Fruit fly (Drosophila melanogaster): ENCODE data around the gene Xrp1.

The Xrp1 gene

DNA sequence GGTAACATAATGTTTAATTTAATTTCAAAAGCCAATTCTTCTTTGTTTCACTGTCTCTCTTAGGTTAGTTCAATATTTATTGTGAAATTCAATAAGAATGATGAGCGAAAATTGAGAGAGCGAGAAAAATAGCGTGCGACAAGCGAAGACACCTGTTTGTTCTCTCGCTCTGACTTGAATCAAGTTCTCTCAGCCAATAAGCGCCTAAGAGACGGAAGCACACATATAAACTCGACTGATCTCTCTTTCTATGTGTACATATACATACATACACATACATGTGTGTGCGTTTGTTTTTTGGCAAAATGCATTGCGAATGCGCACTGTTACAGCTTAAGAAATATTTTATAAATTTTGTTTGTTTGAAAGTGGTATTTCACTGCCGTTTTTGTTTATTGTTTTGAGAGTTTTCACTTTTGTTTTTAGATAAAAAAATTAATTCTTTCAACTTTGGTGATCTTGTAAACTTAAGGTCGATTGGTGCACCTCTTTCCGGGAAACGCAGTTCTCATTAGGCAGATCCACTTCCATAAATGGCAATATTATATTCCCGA, 8.5 kb downstream of the Xrp1 start (continued):
- TF ChIP-seq CG7987 (GFP tag; optimal IDR thresholded peaks at IDR 0.05) (no peak), kni (GFP tag; optimal IDR thresholded peaks at IDR 0.05) (peak; percentile 13), CG6272 (GFP tag; IDR thresholded peaks at IDR 0.05) (no peak), pan (optimal IDR thresholded peaks at IDR 0.05) (no peak), pan (GFP tag; optimal IDR thresholded peaks at IDR 0.05 in 1 of 2, IDR thresholded peaks at IDR 0.05 in 1 of 2) (peak in 1 of 2 experiments; percentile 45), lbe (GFP tag; optimal IDR thresholded peaks at IDR 0.05) (peak; percentile 56), CG3847 (GFP tag; IDR thresholded peaks at IDR 0.05) (no peak), CG4282 (GFP tag; optimal IDR thresholded peaks at IDR 0.05) (no peak), Tbp (GFP tag; optimal IDR thresholded peaks at IDR 0.05) (no peak), CG9797 (GFP tag; optimal IDR thresholded peaks at IDR 0.05) (no peak), Chrac-16 (GFP tag; optimal IDR thresholded peaks at IDR 0.05) (no peak), CG9609 (GFP tag; optimal IDR thresholded peaks at IDR 0.05) (no peak), pita (GFP tag; optimal IDR thresholded peaks at IDR 0.05) (no peak), croc (GFP tag; conservative IDR thresholded peaks at IDR 0.05) (no peak), Gug (GFP tag; IDR thresholded peaks at IDR 0.05) (no peak), lilli (GFP tag; optimal IDR thresholded peaks at IDR 0.05) (no peak), Awh (GFP tag; IDR thresholded peaks at IDR 0.05) (no peak), gfzf (GFP tag; optimal IDR thresholded peaks at IDR 0.05) (no peak), CG2199 (GFP tag; IDR thresholded peaks at IDR 0.05) (no peak), CG4730 (GFP tag; IDR thresholded peaks at IDR 0.05) (no peak), sens (GFP tag) (peak; percentile 55), Ada2b (GFP tag; IDR thresholded peaks at IDR 0.05) (no peak), CG2875 (GFP tag; optimal IDR thresholded peaks at IDR 0.05) (no peak), crp (GFP tag; optimal IDR thresholded peaks at IDR 0.05) (peak in 1 of 2 experiments; percentile 12), fu2 (GFP tag; optimal IDR thresholded peaks at IDR 0.05) (no peak), oc (tag; optimal IDR thresholded peaks at IDR 0.05) (no peak), salm (tag; optimal IDR thresholded peaks at IDR 0.05) (no peak), Oli (tag; optimal IDR thresholded peaks at IDR 0.05) (no peak), pros (GFP tag; optimal IDR thresholded peaks at IDR 0.05) (no peak), psq (GFP tag; optimal IDR thresholded peaks at IDR 0.05) (no peak), pb (GFP tag; optimal IDR thresholded peaks at IDR 0.05) (no peak), Taf1 (GFP tag; IDR thresholded peaks at IDR 0.05) (no peak), CG14667 (GFP tag; IDR thresholded peaks at IDR 0.05) (no peak), repo (GFP tag; optimal IDR thresholded peaks at IDR 0.05) (no peak), Nf-YC (tag; optimal IDR thresholded peaks at IDR 0.05) (peak; percentile 95), scrt (GFP tag; optimal IDR thresholded peaks at IDR 0.05) (no peak), CG6254 (GFP tag; optimal IDR thresholded peaks at IDR 0.05) (peak; percentile 16), CG4328 (GFP tag; optimal IDR thresholded peaks at IDR 0.05) (no peak), CG13296 (GFP tag; optimal IDR thresholded peaks at IDR 0.05) (no peak), fru (optimal IDR thresholded peaks at IDR 0.05) (no peak), CG1792 (GFP tag; optimal IDR thresholded peaks at IDR 0.05) (no peak), ATbp (GFP tag; optimal IDR thresholded peaks at IDR 0.05) (peak; percentile 49), CG7839 (tag; optimal IDR thresholded peaks at IDR 0.05) (no peak), CG3281 (GFP tag; optimal IDR thresholded peaks at IDR 0.05) (peak; percentile 20), CG13424 (tag; optimal IDR thresholded peaks at IDR 0.05) (no peak), NK7.1 (GFP tag; optimal IDR thresholded peaks at IDR 0.05) (no peak), lab (GFP tag; optimal IDR thresholded peaks at IDR 0.05) (peak; percentile 18), CG12769 (tag; optimal IDR thresholded peaks at IDR 0.05) (no peak), CG4360 (GFP tag; IDR thresholded peaks at IDR 0.05) (no peak), CG2202 (tag; optimal IDR thresholded peaks at IDR 0.05) (no peak), CG12219 (GFP tag; optimal IDR thresholded peaks at IDR 0.05) (no peak), CG12744 (GFP tag; optimal IDR thresholded peaks at IDR 0.05) (no peak)

All from whole organism, embryonic.